Fruit fly (Drosophila melanogaster) S2 (cell line): ENCODE measurements around the gene morgue.

Source experiments
- CG8478 ChIP-seq: fragments of >200 bp; optimal IDR thresholded peaks from 2 replicates; lab custom pipeline; 2018
- CTCF ChIP-seq, 2 experiments: fragments of >200 bp; optimal IDR thresholded peaks; 2 replicates each; lab custom pipeline; 2018

The morgue gene

DNA sequence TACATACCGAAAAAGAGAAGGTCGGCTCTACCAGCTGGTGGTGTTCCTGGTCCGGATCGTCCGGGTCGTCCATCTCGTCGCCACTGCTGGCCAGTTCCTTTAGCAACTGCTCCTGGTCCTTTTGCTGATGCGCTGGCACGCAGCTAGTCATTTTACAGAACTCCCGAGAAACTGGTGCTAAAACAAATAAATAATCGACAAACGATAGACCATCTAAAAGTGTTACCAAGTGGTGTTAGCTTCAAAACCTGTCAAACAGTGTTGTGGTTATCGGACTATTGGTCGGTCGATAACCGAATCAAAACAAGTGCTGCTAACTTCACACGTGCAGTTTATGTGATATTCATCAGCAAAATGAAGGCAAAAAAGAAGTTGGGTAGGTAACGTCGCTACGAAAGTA lies at the start of gene morgue, which contains the start of gene Elp3:
Gene morgue (minus strand): TSS at position 224 of the 400 bp plus-strand sequence.
Gene Elp3 (plus strand): TSS at position 276 of the 400 bp plus-strand sequence.
- TF ChIP-seq CTCF (optimal IDR thresholded peaks at IDR 0.05; lab: Kevin White, UChicago), result no peak
- no peak for TF ChIP-seq CG8478 (lab: Kevin White, UChicago)

DNA sequence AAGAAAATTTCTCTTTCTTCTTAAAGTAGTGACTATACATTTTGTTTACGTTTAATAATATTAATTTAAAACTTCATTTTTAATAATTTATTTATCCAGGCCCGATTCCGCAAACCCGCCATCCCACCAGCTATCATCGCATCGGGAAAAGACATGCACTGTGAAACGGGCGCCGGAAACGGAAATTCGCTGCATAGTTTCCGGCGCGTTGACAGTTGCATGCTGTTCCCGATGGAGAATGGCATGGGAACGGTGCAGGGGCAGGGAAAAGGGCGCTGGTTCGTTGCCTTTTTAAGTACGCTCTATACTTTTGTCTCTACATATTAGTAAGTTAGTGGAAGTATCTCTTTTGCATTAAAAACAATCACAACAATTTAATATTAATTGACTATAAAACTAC lies 33.5 kb upstream of the morgue start:
- TF ChIP-seq CTCF (optimal IDR thresholded peaks at IDR 0.05; lab: Kevin White, UChicago), result no peak
- TF ChIP-seq CG8478 (lab: Kevin White, UChicago), result no peak

DNA sequence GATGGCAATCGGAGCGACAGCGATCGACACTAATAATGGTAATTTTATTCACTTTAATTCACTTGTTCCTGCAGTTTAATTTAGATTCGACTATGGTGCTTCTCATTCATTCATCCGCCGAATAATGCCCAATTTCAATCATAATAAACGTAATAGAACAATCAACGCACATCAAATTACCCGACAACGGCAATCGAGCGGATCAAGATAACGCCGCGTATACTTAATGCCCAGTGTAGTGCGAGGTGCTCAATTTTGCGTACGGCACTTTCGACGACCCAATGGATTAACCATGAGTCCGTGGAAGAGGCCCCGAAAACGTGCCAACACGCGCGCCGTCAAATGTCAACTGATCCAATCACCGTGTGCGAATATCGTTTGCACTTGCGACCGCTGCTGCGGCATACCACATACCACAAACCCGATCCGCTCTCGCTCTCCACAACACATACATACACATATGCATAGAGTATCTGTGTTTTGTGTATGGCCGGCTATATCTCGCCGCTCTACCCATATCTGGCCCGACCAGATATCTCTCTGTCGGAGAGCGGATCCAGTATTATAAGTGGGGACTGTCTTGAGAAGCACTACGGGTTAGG lies 32.3 kb upstream of the morgue start, which contains the start of gene ine:
Gene ine (minus strand): TSS at position 351 of the 602 bp plus-strand sequence.
- TF ChIP-seq CTCF (optimal IDR thresholded peaks at IDR 0.05; lab: Kevin White, UChicago), result no peak
- no peak for TF ChIP-seq CG8478 (lab: Kevin White, UChicago)

DNA sequence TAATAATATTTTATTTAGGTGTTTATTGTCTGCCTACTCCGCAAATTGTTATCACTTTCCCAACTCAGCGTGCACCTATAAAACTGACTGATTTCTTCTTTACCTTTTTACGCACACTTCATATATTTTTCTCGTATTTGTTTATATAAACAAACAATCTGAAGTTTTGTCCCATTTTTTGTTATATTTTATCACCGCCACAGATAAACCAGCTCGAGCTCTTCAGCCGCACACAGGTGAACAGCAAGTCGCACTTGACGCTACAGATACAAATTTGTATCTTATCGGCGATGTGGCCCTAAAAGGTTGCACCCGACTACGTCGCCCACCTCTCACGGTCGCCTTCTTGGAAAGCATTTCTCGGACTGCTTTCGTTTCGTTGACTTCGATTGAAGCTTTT lies 30.9 kb upstream of the morgue start:
- TF ChIP-seq CTCF (optimal IDR thresholded peaks at IDR 0.05; lab: Kevin White, UChicago) (no peak), CG8478 (lab: Kevin White, UChicago) (no peak)

DNA sequence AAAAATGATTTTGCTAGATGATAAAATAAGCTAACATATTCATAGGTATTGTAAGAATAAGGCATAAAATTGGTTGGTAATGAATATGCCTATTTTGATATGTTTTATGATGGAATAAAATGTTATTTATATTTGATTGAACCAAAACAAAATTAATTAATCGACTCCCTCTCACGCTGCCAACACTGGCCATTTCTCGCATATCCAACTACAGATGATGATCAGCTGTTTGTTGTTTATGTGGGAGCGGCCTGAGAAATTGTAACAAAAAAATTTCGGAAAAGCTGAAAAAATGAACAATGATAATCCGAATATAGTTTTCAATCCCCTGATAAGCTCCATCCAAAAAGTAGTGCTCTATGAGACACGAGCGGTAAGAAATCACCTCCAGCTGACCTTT lies 20.5 kb upstream of the morgue start, which contains the start of gene FIG4:
Gene FIG4 (plus strand): TSS at position 229 of the 400 bp plus-strand sequence.
- TF ChIP-seq CTCF (optimal IDR thresholded peaks at IDR 0.05; lab: Kevin White, UChicago) (no peak), CG8478 (lab: Kevin White, UChicago) (no peak)

DNA sequence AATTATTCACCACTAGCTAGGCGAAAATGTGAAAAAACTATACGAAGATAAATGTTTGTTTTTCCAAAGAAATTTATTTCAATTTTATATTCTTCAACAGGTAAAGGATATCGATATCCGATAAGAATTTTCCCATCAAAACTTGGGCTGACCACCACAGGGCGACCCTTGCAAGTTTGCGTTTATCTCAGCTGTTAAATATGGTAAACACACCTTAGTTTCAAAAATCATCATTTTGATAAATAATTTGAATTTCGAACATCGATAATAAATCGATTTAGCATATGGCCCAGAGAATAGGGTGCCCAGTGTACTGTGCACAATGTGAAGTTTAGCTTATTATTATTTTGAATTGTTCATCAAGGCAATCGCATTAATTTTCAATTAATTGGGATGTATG lies 18.8 kb upstream of the morgue start, which contains the start of the genes CG15443 and Paris:
Gene CG15443 (minus strand): TSS at position 125 of the 400 bp plus-strand sequence.
Gene Paris (plus strand): TSS at position 289 of the 400 bp plus-strand sequence.
- TF ChIP-seq CTCF (optimal IDR thresholded peaks at IDR 0.05; lab: Kevin White, UChicago) (no peak), CG8478 (lab: Kevin White, UChicago) (no peak)

DNA sequence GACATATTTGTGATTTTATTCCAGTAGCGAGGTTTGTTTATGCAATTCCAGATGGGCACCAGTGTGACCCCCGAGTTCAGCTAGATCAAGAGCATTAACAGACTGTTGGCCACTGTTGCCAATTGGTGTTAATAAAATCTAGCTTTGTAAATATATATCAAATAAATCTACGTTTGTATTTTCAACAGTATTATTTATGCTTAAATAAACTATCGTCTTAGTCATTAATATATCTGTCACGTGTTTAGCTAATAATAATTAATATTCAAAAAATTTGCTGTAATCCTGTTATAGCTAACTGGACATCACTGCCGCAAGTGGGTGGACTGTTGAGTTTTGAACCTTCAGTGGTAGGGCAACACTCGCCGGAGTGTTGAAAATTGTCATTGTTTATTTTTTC lies 15.1 kb upstream of the morgue start, which contains the start of the genes mRpL27 and CG15435:
Gene mRpL27 (minus strand): TSS at position 96 of the 400 bp plus-strand sequence.
Gene CG15435 (plus strand): TSS at position 187 of the 400 bp plus-strand sequence.
- TF ChIP-seq CTCF (optimal IDR thresholded peaks at IDR 0.05; lab: Kevin White, UChicago), result no peak
- TF ChIP-seq CG8478 (lab: Kevin White, UChicago), result no peak

DNA sequence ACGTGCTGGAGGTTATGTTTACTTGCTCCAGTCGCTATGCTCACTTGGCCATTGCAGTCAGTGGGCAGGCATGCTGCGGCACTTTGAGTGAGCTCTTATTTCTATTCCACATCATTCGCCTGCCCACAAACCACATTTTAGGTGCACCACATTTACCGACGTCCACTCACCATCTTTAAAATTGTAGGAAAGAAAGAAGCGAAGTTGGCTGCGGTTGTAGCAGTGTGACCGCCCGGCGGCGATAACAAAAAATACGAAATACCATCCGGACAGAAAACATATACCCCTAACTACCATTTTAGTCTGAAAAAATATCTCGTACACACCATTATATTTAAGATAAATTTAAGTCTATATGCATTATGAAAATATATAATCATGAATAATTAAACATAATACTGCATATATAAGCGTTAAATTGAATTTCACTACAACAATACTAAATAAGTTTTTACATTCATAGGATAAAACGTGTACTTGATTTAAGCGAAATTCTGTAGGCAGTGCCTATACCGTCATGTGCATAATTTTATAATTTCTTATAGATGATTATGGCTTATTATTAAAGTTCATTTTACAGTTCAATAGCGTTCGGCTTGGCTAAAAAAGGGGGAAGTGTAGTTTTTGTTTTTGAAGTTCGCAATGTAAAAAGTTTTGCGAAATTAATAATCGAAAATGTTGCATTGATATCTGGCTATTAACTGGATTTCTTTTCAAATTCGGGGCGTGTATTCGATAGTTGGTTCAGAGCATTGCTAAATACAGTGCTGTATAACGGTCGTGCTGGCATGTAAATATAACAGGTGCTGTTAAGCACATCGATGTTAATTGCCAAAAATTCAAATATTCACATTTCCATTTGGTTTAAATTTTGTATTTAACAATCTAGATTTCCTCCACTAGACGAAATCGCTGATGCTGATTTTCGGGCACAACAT lies 13.9 kb upstream of the morgue start, which contains the start of gene RpL27A:
Gene RpL27A (minus strand): TSS at position 246 of the 938 bp plus-strand sequence.
- TF ChIP-seq CTCF (optimal IDR thresholded peaks at IDR 0.05; lab: Kevin White, UChicago) (peak in 1 of 2 experiments; percentile 42), CG8478 (lab: Kevin White, UChicago) (no peak)

DNA sequence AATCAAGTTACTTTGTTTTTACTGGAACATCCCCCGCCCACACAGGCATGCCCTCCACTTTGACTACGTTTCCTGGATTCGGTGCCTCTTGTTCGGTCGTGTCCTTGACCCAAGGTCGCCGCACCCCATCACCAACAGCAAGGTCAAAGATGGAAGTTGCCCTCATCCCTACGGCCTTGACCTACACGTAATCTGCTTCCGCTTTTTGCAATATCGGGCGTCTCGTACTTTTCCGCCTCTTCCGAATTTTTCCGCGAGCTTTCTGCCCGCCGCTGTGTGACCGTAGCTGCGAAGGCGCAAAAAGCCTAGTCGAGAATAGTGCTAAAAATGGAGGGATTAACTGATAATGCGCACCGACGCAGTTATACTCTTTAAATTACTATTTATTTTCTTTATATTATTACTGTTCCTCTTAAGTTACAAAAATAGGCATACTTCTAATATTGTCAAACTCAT lies 12.1 kb upstream of the morgue start, which contains the start of gene Gs1l:
Gene Gs1l (minus strand): TSS at position 269 of the 456 bp plus-strand sequence.
- TF ChIP-seq CTCF (optimal IDR thresholded peaks at IDR 0.05; lab: Kevin White, UChicago), result no peak
- no peak for TF ChIP-seq CG8478 (lab: Kevin White, UChicago)

DNA sequence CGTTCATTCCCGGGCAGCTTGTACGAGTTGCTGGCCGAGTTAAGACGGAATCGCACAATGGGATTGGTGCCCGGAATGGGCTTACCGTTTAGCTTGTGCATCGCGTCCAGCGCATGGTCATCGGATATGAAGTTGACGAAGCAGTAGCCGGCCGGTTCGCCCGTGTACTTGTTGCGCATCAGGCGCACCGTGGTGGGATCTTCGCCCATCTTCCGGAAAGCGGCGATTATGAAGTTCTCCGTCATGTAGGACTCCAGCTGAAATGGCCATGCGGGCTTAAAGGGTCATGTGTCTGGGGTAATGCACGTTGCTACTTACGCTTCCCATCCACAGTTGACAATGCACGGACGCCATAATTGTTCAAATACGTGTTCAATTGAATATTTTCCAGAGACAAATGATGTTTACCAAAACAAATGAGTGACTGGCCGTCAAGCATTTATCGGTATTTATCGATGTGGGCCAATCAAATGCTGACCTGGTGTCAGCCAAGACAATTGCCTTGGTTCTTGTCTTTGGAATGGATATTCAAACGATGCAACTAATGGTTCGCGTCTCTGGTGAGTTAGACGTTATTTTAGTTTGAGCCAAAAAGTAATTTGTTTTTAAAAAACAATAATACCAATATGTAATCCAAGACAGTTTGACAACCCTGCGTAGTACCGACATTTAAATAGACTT lies 9.7 kb upstream of the morgue start, which contains the start of the genes Secp43 and ND-B8:
Gene Secp43 (minus strand): TSS at position 445 of the 681 bp plus-strand sequence.
Gene ND-B8 (plus strand): TSS at position 618 of the 681 bp plus-strand sequence.
- TF ChIP-seq CTCF (optimal IDR thresholded peaks at IDR 0.05; lab: Kevin White, UChicago), result peak; percentile 57 to 70
- TF ChIP-seq CG8478 (lab: Kevin White, UChicago), result no peak

DNA sequence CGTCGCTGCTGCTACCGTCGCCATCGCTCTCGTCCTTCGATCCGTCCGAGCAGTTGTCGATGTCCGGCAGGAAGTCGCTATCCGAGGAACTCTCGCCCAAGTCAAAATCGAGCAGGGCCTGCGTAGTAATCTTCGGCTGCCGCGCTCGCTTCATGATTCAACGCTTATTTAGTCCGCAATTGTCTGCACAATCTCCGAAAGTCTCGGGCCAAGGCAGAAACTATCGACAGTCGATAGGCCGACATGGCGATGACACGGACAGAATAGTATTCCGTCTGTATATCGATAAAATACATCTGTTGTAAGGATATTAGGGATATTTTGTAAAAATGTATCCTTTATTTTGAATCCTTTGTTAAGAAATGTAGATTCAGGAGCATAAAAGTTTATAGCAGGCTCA lies 8.3 kb upstream of the morgue start, which contains the start of gene CG15439:
Gene CG15439 (minus strand): TSS at position 241 of the 400 bp plus-strand sequence.
- TF ChIP-seq CG8478 (lab: Kevin White, UChicago) (no peak), CTCF (optimal IDR thresholded peaks at IDR 0.05; lab: Kevin White, UChicago) (no peak)

DNA sequence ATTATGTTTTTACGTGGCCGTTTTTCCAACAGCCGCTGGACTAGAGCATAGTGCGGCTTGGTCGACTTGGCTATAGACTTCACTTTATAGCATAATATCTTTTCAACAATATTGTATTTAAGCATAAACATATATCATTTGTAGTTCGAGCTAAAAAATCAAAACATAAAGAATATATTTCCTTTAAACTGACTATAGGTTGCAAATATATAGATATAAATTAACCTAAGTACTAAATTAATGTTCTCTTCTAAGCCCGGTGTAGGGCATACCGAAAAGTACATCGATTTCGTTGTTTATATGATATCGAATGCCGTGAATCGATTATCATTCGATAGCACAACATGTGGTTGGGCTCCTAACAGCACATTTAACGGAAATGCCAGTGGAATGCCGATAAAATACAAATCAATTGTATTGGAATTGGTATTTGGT lies 4.1 kb upstream of the morgue start, which contains the start of gene MFS18:
Gene MFS18 (minus strand): TSS at position 54 of the 435 bp plus-strand sequence.
- no peak for TF ChIP-seq CTCF (optimal IDR thresholded peaks at IDR 0.05; lab: Kevin White, UChicago)
- TF ChIP-seq CG8478 (lab: Kevin White, UChicago), result no peak

DNA sequence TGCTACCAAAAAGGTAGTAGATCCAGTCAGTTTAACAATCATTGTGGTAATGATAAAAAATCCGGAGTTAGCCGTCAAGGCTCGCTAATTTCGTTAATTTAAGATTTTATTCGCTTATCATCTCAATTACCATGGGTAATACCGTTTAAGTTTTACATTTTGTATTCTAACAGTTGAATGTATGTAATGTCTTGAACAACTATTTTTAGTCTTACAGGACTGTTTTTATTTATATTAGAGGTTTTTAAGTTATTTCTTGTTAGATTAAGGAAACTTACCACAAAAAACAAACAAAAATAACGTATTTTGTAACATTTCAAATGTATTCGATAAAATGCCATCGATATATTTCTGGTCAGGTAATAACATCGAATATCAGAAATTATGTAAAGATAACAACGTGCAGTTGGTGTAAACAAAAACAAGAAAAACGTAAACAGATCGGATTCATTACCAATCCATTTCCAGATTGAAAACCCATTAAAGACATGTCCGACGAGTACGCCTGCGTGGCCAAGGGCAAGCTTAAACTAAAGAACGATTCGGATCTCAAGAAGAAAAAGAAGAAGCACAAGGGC lies 2.4 kb downstream of the morgue start, which contains the start of the genes Sfp24F and CG15432:
Gene Sfp24F (minus strand): TSS at position 51 of the 578 bp plus-strand sequence.
Gene CG15432 (plus strand): TSS at position 311 of the 578 bp plus-strand sequence.
- no peak for TF ChIP-seq CTCF (optimal IDR thresholded peaks at IDR 0.05; lab: Kevin White, UChicago)
- no peak for TF ChIP-seq CG8478 (lab: Kevin White, UChicago)
